Worm (Caenorhabditis elegans): ENCODE data around the gene cyp-33C9.

cyp-33C9 gene

DNA sequence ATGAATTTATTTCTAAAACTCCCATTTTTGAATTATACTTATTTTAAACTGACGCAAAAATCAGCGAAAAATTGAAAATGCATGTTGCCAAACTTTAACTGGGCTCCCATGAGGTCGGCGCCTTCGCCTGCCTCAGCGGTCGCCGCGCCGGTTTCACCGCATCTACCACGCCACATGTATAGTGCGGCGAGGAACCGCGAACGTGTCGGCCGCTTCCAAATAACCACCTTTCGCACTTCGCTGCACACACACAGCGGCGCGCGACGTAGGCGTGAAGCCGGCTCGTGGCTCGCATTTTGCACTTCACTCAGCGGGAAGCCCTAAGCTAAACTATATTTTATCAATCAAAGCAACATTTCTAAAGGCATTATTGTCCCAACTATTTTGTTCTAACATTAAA lies 6.2 kb upstream of the cyp-33C9 start:
- no peak for TF ChIP-seq pqm-1 (tag; optimal IDR thresholded peaks at IDR 0.05)
- TF ChIP-seq ceh-88 (GFP tag; IDR thresholded peaks at IDR 0.05): no peak
- no peak for TF ChIP-seq ama-1 (optimal IDR thresholded peaks at IDR 0.05)
- TF ChIP-seq sptf-1 (tag; optimal IDR thresholded peaks at IDR 0.05): no peak
- TF ChIP-seq nhr-90 (tag; optimal IDR thresholded peaks at IDR 0.05; ENCODE audit: poor library complexity): no peak

DNA sequence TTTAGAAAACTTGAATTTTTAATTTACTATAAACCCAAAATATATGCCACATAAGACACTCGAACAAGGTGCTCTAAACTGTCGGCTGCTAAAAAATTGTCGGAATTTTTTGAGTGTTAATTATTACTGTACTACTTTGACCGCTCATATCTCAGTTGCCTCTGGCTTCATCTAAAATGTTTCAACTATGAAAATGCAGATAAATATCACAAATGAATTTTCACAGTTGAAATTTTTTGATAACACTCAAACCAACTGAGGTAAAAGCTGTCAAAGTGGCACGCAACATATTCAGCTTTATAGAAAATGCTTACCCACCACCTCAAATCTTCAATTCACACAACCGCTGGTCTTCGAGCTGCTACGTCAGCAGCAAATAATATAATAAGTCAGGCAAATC lies 5.6 kb downstream of the cyp-33C9 start, which contains the start of gene acs-21:
acs-21 (plus strand) TSS at position 301 of the 400 bp plus-strand sequence.
- no peak for TF ChIP-seq aha-1 (tag; optimal IDR thresholded peaks at IDR 0.05)
- no peak for TF ChIP-seq aly-2 (tag; optimal IDR thresholded peaks at IDR 0.05)
- no peak for TF ChIP-seq lin-39 (tag; optimal IDR thresholded peaks at IDR 0.05)
- no peak for TF ChIP-seq sox-4 (tag; optimal IDR thresholded peaks at IDR 0.05)
- TF ChIP-seq blmp-1 (tag; optimal IDR thresholded peaks at IDR 0.05): no peak
- TF ChIP-seq swsn-7 (tag; optimal IDR thresholded peaks at IDR 0.05): no peak
- no peak for TF ChIP-seq pag-3 (tag; optimal IDR thresholded peaks at IDR 0.05; ENCODE audit: borderline replicate concordance, insufficient read depth)
- TF ChIP-seq nhr-76 (tag; optimal IDR thresholded peaks at IDR 0.05): no peak
- TF ChIP-seq dpl-1 (GFP tag; optimal IDR thresholded peaks at IDR 0.05): no peak
- TF ChIP-seq nhr-12 (tag; optimal IDR thresholded peaks at IDR 0.05): no peak
- no peak for TF ChIP-seq nhr-71 (tag; optimal IDR thresholded peaks at IDR 0.05)
- TF ChIP-seq nhr-28 (tag; optimal IDR thresholded peaks at IDR 0.05): no peak
- TF ChIP-seq nhr-19 (GFP tag; conservative IDR thresholded peaks at IDR 0.05): no peak
- no peak for TF ChIP-seq tbx-2 (tag; optimal IDR thresholded peaks at IDR 0.05)
- no peak for TF ChIP-seq jun-1 (tag; optimal IDR thresholded peaks at IDR 0.05)
- no peak for TF ChIP-seq F16B12.6 (tag; optimal IDR thresholded peaks at IDR 0.05)
- TF ChIP-seq nhr-90 (tag; optimal IDR thresholded peaks at IDR 0.05; ENCODE audit: poor library complexity): no peak
- no peak for TF ChIP-seq efl-1 (optimal IDR thresholded peaks at IDR 0.05)
- no peak for TF ChIP-seq efl-1 (GFP tag; optimal IDR thresholded peaks at IDR 0.05 in 1 of 2)
- no peak for TF ChIP-seq pax-3 (tag; optimal IDR thresholded peaks at IDR 0.05)

DNA sequence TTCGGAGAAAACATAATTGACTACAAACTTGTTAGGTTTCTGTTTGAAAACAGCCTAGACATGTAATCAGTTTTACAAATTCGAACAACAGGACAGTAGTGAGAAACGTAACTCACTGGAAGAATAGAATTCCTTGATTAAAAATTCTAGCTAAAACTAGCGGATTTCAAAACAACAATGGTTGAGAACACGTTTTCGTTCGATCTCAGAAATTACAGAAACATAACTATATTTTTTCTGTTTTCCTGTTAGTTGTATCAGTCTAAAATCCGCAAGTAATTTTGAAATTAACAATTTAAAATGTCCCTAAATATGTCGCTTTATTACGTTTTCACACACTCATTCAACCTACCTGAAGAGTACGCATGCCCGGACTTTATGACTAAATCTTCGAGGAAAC lies 8.1 kb downstream of the cyp-33C9 start, which contains the start of gene srt-8:
srt-8 (plus strand) TSS at position 301 of the 400 bp plus-strand sequence.
- TF ChIP-seq aha-1 (tag; optimal IDR thresholded peaks at IDR 0.05) (no peak), unc-86 (tag; optimal IDR thresholded peaks at IDR 0.05) (no peak), pax-3 (tag; optimal IDR thresholded peaks at IDR 0.05) (no peak), nhr-28 (tag; optimal IDR thresholded peaks at IDR 0.05) (no peak)

DNA sequence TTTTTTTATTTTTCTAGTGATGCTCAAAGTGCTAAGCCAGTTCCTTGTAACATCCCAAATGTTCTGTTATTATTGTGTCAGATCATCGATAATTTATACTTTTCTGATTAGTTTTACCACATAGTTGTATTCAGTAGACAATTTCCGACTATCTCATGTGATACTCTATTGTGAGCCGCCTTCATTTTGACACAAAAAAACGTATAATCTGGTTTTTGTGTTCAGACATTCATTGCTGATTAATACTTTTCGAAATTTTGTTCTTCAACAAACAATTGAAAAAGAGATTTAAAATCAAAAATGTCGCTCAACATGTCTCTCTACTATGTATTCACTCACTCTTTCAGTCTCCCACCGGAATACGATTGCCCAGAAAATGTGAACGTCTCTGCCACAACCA lies 12.9 kb downstream of the cyp-33C9 start, which contains the start of gene srt-7:
srt-7 (plus strand) TSS at position 301 of the 400 bp plus-strand sequence.
- TF ChIP-seq C16A3.4 (tag; optimal IDR thresholded peaks at IDR 0.05): no peak
- no peak for TF ChIP-seq nhr-12 (tag; optimal IDR thresholded peaks at IDR 0.05)
- no peak for TF ChIP-seq hlh-4 (tag; optimal IDR thresholded peaks at IDR 0.05)
- TF ChIP-seq unc-86 (tag; optimal IDR thresholded peaks at IDR 0.05): no peak
- no peak for TF ChIP-seq efl-3 (GFP tag; optimal IDR thresholded peaks at IDR 0.05)
- TF ChIP-seq nhr-77 (tag; optimal IDR thresholded peaks at IDR 0.05): no peak
- TF ChIP-seq nhr-71 (tag; optimal IDR thresholded peaks at IDR 0.05): no peak
- TF ChIP-seq fkh-8 (tag; optimal IDR thresholded peaks at IDR 0.05): no peak
- TF ChIP-seq unc-130 (tag; optimal IDR thresholded peaks at IDR 0.05): no peak
- TF ChIP-seq ceh-8 (GFP tag; optimal IDR thresholded peaks at IDR 0.05): no peak
- TF ChIP-seq pag-3 (tag; optimal IDR thresholded peaks at IDR 0.05; ENCODE audit: borderline replicate concordance, insufficient read depth): no peak
- TF ChIP-seq xbp-1 (tag; optimal IDR thresholded peaks at IDR 0.05): no peak
- TF ChIP-seq nhr-19 (GFP tag; conservative IDR thresholded peaks at IDR 0.05): no peak
- TF ChIP-seq lin-15B (tag; optimal IDR thresholded peaks at IDR 0.05): no peak
- no peak for TF ChIP-seq mdl-1 (tag; optimal IDR thresholded peaks at IDR 0.05)
- no peak for TF ChIP-seq nhr-84 (tag; optimal IDR thresholded peaks at IDR 0.05)
- no peak for TF ChIP-seq mef-2 (tag; optimal IDR thresholded peaks at IDR 0.05)
- no peak for TF ChIP-seq pqm-1 (tag; optimal IDR thresholded peaks at IDR 0.05)
- no peak for TF ChIP-seq lsy-2 (tag; optimal IDR thresholded peaks at IDR 0.05)

All from whole organism, L1 larva.